Worm (Caenorhabditis elegans) whole organism, mixed stage, embryonic: ENCODE results near the gene lig-4.

ENCODE experiments used
- M03D4.4 ChIP-seq: sonication (generic microtip); optimal IDR thresholded peaks from 2 replicates; lab custom pipeline; 2017; ENCODE audit warnings: mild to moderate bottlenecking, missing genetic modification characterization, missing compliant biosample characterization
- blmp-1 ChIP-seq: fragments of 150-350 bp; optimal IDR thresholded peaks from 2 replicates; lab custom pipeline; 2014; ENCODE audit warnings: missing biosample characterization, missing genetic modification characterization
- ceh-39 ChIP-seq: fragments of 150-350 bp; optimal IDR thresholded peaks from 2 replicates; lab custom pipeline; 2014; ENCODE audit warnings: missing biosample characterization, missing genetic modification characterization
- ceh-43 ChIP-seq: fragments of 200-800 bp; sonication (Bioruptor generic); optimal IDR thresholded peaks from 2 replicates; lab custom pipeline; 2018; ENCODE audit warnings: mild to moderate bottlenecking, missing genetic modification characterization, moderate library complexity, missing compliant biosample characterization
- ceh-83 ChIP-seq: fragments of 200-800 bp; sonication (Bioruptor generic); optimal IDR thresholded peaks from 2 replicates; lab custom pipeline; 2018; ENCODE audit warnings: mild to moderate bottlenecking, missing genetic modification characterization, missing compliant biosample characterization
- ces-1 ChIP-seq: fragments of 150-350 bp; optimal IDR thresholded peaks from 2 replicates; lab custom pipeline; 2014; ENCODE audit warnings: missing biosample characterization, missing genetic modification reagents, missing genetic modification characterization
- cnd-1 ChIP-seq: fragments of 200-800 bp; sonication (Bioruptor generic); optimal IDR thresholded peaks from 2 replicates; lab custom pipeline; 2018; ENCODE audit warnings: mild to moderate bottlenecking, missing genetic modification characterization, missing compliant biosample characterization
- drap-1 ChIP-seq: fragments of 200-800 bp; sonication (Bioruptor generic); optimal IDR thresholded peaks from 3 replicates; lab custom pipeline; 2018; ENCODE audit warnings: mild to moderate bottlenecking, missing genetic modification characterization, missing compliant biosample characterization
- flh-1 ChIP-seq: fragments of 200-800 bp; sonication (Bioruptor generic); optimal IDR thresholded peaks from 2 replicates; lab custom pipeline; 2018; ENCODE audit warnings: mild to moderate bottlenecking, missing genetic modification characterization, moderate library complexity, missing compliant biosample characterization
- hlh-1 ChIP-seq: fragments of 150-350 bp; optimal IDR thresholded peaks from 2 replicates; lab custom pipeline; 2014; ENCODE audit warnings: missing biosample characterization, missing genetic modification reagents, missing genetic modification characterization
- lin-13 ChIP-seq: fragments of 150-350 bp; optimal IDR thresholded peaks from 2 replicates; lab custom pipeline; 2014; ENCODE audit warnings: missing biosample characterization, missing genetic modification characterization
- lin-32 ChIP-seq: fragments of 200-800 bp; sonication (Bioruptor generic); optimal IDR thresholded peaks from 2 replicates; lab custom pipeline; 2018; ENCODE audit warnings: mild to moderate bottlenecking, missing genetic modification characterization, missing compliant biosample characterization
- lsy-2 ChIP-seq: fragments of 150-350 bp; optimal IDR thresholded peaks from 2 replicates; lab custom pipeline; 2014; ENCODE audit warnings: missing biosample characterization, missing genetic modification characterization
- mab-5 ChIP-seq: fragments of 150-350 bp; optimal IDR thresholded peaks from 2 replicates; lab custom pipeline; 2014; ENCODE audit warnings: missing biosample characterization, missing genetic modification characterization
- mep-1 ChIP-seq: fragments of 150-350 bp; optimal IDR thresholded peaks from 2 replicates; lab custom pipeline; 2017; ENCODE audit warnings: missing biosample characterization, missing genetic modification reagents, missing genetic modification characterization, inconsistent platforms
- mls-2 ChIP-seq: sonication (generic microtip); optimal IDR thresholded peaks from 2 replicates; lab custom pipeline; 2016; ENCODE audit warnings: mild to moderate bottlenecking, missing genetic modification characterization, moderate library complexity, missing compliant biosample characterization
- nhr-12 ChIP-seq: fragments of 150-350 bp; optimal IDR thresholded peaks from 2 replicates; lab custom pipeline; 2014; ENCODE audit warnings: missing biosample characterization, missing genetic modification characterization
- nhr-2 ChIP-seq: fragments of 150-350 bp; optimal IDR thresholded peaks from 2 replicates; lab custom pipeline; 2014; ENCODE audit warnings: missing biosample characterization, missing genetic modification characterization
- nhr-237 ChIP-seq: fragments of 150-350 bp; optimal IDR thresholded peaks from 2 replicates; lab custom pipeline; 2014; ENCODE audit warnings: missing biosample characterization, missing genetic modification characterization
- nhr-28 ChIP-seq: fragments of 150-350 bp; optimal IDR thresholded peaks from 2 replicates; lab custom pipeline; 2014; ENCODE audit warnings: missing biosample characterization, missing genetic modification characterization
- nhr-76 ChIP-seq: sonication (generic microtip); optimal IDR thresholded peaks from 2 replicates; lab custom pipeline; 2017; ENCODE audit warnings: missing biosample characterization, missing genetic modification characterization
- pha-4 ChIP-seq: fragments of 150-350 bp; optimal IDR thresholded peaks from 2 replicates; lab custom pipeline; 2018; ENCODE audit warnings: missing biosample characterization, missing genetic modification reagents, missing genetic modification characterization
- sem-2 ChIP-seq: fragments of 200-800 bp; sonication (Bioruptor generic); optimal IDR thresholded peaks from 2 replicates; lab custom pipeline; 2018; ENCODE audit warnings: mild to moderate bottlenecking, missing genetic modification characterization, missing compliant biosample characterization
- snpc-4 ChIP-seq: fragments of 150-350 bp; optimal IDR thresholded peaks from 2 replicates; lab custom pipeline; 2014; ENCODE audit warnings: missing biosample characterization, missing genetic modification characterization
- sptf-1 ChIP-seq: sonication (generic microtip); optimal IDR thresholded peaks from 2 replicates; lab custom pipeline; 2017; ENCODE audit warnings: mild to moderate bottlenecking, missing genetic modification characterization, moderate library complexity, missing compliant biosample characterization
- unc-120 ChIP-seq: sonication (generic microtip); optimal IDR thresholded peaks from 2 replicates; lab custom pipeline; 2017; ENCODE audit warnings: missing genetic modification characterization, missing compliant biosample characterization; ENCODE audit not compliant: poor library complexity, severe bottlenecking
- unc-39 ChIP-seq: fragments of 150-350 bp; optimal IDR thresholded peaks from 2 replicates; lab custom pipeline; 2014; ENCODE audit warnings: missing biosample characterization, missing genetic modification characterization
- unc-62 ChIP-seq: fragments of 150-350 bp; optimal IDR thresholded peaks from 2 replicates; lab custom pipeline; 2014; ENCODE audit warnings: missing biosample characterization, missing genetic modification reagents, missing genetic modification characterization
- zip-8 ChIP-seq: fragments of 150-350 bp; optimal IDR thresholded peaks from 2 replicates; lab custom pipeline; 2014; ENCODE audit warnings: missing biosample characterization, missing genetic modification characterization
- ztf-11 ChIP-seq: fragments of 150-350 bp; optimal IDR thresholded peaks from 2 replicates; lab custom pipeline; 2014; ENCODE audit warnings: missing biosample characterization, missing genetic modification characterization

lig-4 gene

ce11 chrIII:7499421-7499902 is 21.8 kb upstream of the lig-4 start, which contains the start of the genes C07H6.9 and sap-140:
C07H6.9 (minus strand) TSS chrIII:7499471.
sap-140 (plus strand) TSS chrIII:7499738.
- peak; percentile 79 for TF ChIP-seq mep-1
- peak; percentile 64 for TF ChIP-seq pha-4
- TF ChIP-seq drap-1: no peak
- no peak for TF ChIP-seq flh-1 (GFP tag; lab: Kevin White, UChicago)
- TF ChIP-seq ces-1: peak; percentile 68
- peak; percentile 88 for TF ChIP-seq lin-13
- peak; percentile 25 for TF ChIP-seq nhr-237
- peak; percentile 20 for TF ChIP-seq ceh-43 (GFP tag; lab: Kevin White, UChicago)
- TF ChIP-seq lsy-2: peak; percentile 70
- TF ChIP-seq, all 35 proteins: peak for 7

ce11 chrIII:7506983-7507382 is 14.3 kb upstream of the lig-4 start:
- no peak for TF ChIP-seq lin-13
- TF ChIP-seq hlh-1 (tag; lab: Kevin White, UChicago): peak; percentile 34
- TF ChIP-seq, all 35 proteins: peak for 1

- TF ChIP-seq lsy-2 (no peak), pha-4 (no peak), ces-1 (no peak), M03D4.4 (no peak), ceh-43 (GFP tag; lab: Kevin White, UChicago) (no peak), nhr-237 (no peak), sptf-1 (tag; lab: Kevin White, UChicago) (no peak), unc-39 (tag; lab: Kevin White, UChicago) (no peak), zip-8 (tag; lab: Kevin White, UChicago) (no peak), nhr-28 (tag; lab: Kevin White, UChicago) (no peak), lin-13 (no peak), ceh-39 (tag; lab: Kevin White, UChicago) (no peak), blmp-1 (tag; lab: Kevin White, UChicago) (no peak), sem-2 (GFP tag; lab: Kevin White, UChicago) (no peak), nhr-76 (tag; lab: Kevin White, UChicago) (no peak), hlh-1 (tag; lab: Kevin White, UChicago) (no peak), lin-32 (GFP tag; lab: Kevin White, UChicago) (no peak), nhr-12 (tag; lab: Kevin White, UChicago) (no peak), mep-1 (no peak), snpc-4 (tag; lab: Kevin White, UChicago) (no peak)
Observed at ce11 chrIII:7508128-7508635, 13.1 kb upstream of the lig-4 start, which contains the start of gene cls-1. cls-1 (plus strand) TSS chrIII:7508178.

ce11 chrIII:7518424-7518823 is 2.8 kb upstream of the lig-4 start, which contains the start of gene clk-2:
clk-2 (minus strand) TSS chrIII:7518524.
- TF ChIP-seq nhr-2: no peak
- no peak for TF ChIP-seq unc-62
- no peak for TF ChIP-seq drap-1
- TF ChIP-seq nhr-237: no peak
- TF ChIP-seq mab-5: no peak
- no peak for TF ChIP-seq M03D4.4
- TF ChIP-seq lin-32 (GFP tag; lab: Kevin White, UChicago): no peak
- TF ChIP-seq sptf-1 (tag; lab: Kevin White, UChicago): no peak

ce11 chrIII:7520672-7521071 is 591 bp upstream of the lig-4 start, which contains the start of the genes cux-7 and C07H6.2:
cux-7 (minus strand) TSS chrIII:7520845.
C07H6.2 (plus strand) TSS chrIII:7521009.
- TF ChIP-seq nhr-28 (tag; lab: Kevin White, UChicago) (no peak), cnd-1 (tag; lab: Kevin White, UChicago) (peak; percentile 65), mls-2 (tag; lab: Kevin White, UChicago) (peak; percentile 47), M03D4.4 (peak; percentile 29), ztf-11 (tag; lab: Kevin White, UChicago) (no peak), ceh-83 (GFP tag; lab: Kevin White, UChicago) (peak; percentile 18), sem-2 (GFP tag; lab: Kevin White, UChicago) (peak; percentile 33), drap-1 (peak; percentile 74), unc-120 (tag; lab: Kevin White, UChicago) (peak; percentile 17), lin-32 (GFP tag; lab: Kevin White, UChicago) (peak; percentile 51), unc-39 (tag; lab: Kevin White, UChicago) (no peak), lin-13 (peak; percentile 59), nhr-76 (tag; lab: Kevin White, UChicago) (no peak), pha-4 (peak; percentile 38), snpc-4 (tag; lab: Kevin White, UChicago) (no peak), sptf-1 (tag; lab: Kevin White, UChicago) (peak; percentile 70)
